Fruit fly (Drosophila melanogaster) whole organism, embryonic: ENCODE measurements around the gene Kmn1.

Experiments
- CG10267 ChIP-seq: fragments of 200-800 bp; sonication (Bioruptor generic); optimal IDR thresholded peaks from 2 replicates; lab custom pipeline; 2018; ENCODE audit warnings: missing biosample characterization, mild to moderate bottlenecking, missing genetic modification characterization, moderate library complexity
- CG10462 ChIP-seq: fragments of 200-800 bp; sonication (Bioruptor generic); optimal IDR thresholded peaks from 2 replicates; lab custom pipeline; 2016; ENCODE audit warnings: missing biosample characterization, missing genetic modification characterization
- CG10565 ChIP-seq: fragments of 200-800 bp; sonication (Bioruptor generic); optimal IDR thresholded peaks from 3 replicates; lab custom pipeline; 2016; ENCODE audit warnings: missing biosample characterization, mild to moderate bottlenecking, missing genetic modification characterization
- CG11093 ChIP-seq: fragments of 200-800 bp; sonication (Bioruptor generic); IDR thresholded peaks from 3 replicates; pipeline ENCODE4 v1.3.6; 2022; ENCODE audit warnings: missing biosample characterization, missing genetic modification characterization
- CG11696 ChIP-seq: fragments of 200-800 bp; sonication (Bioruptor generic); IDR thresholded peaks from 2 replicates; pipeline ENCODE4 v1.3.6; 2022; ENCODE audit warnings: missing biosample characterization, missing genetic modification characterization
- CG12071 ChIP-seq: fragments of 200-800 bp; sonication (Bioruptor generic); optimal IDR thresholded peaks from 3 replicates; lab custom pipeline; 2018; ENCODE audit warnings: missing biosample characterization, mild to moderate bottlenecking, missing genetic modification characterization
- CG12744 ChIP-seq: fragments of 200-800 bp; sonication (Bioruptor generic); optimal IDR thresholded peaks from 2 replicates; lab custom pipeline; 2016; ENCODE audit warnings: missing biosample characterization, missing genetic modification characterization
- CG13424 ChIP-seq: fragments of 200-800 bp; sonication (Bioruptor generic); optimal IDR thresholded peaks from 2 replicates; lab custom pipeline; 2019; ENCODE audit warnings: missing biosample characterization, mild to moderate bottlenecking, missing genetic modification characterization, moderate library complexity
- CG1603 ChIP-seq: fragments of 200-800 bp; sonication (Bioruptor generic); optimal IDR thresholded peaks from 2 replicates; lab custom pipeline; 2019; ENCODE audit warnings: missing biosample characterization, mild to moderate bottlenecking, missing genetic modification characterization, moderate library complexity
- CG18599 ChIP-seq: fragments of 200-800 bp; sonication (Bioruptor generic); optimal IDR thresholded peaks from 3 replicates; lab custom pipeline; 2017; ENCODE audit warnings: missing biosample characterization, missing genetic modification characterization, mild to moderate bottlenecking, moderate library complexity, missing genetic modification reagents
- CG2129 ChIP-seq: fragments of 200-800 bp; sonication (Bioruptor generic); IDR thresholded peaks from 2 replicates; pipeline ENCODE4 v1.3.6; 2022; ENCODE audit warnings: missing biosample characterization, missing genetic modification characterization; ENCODE audit not compliant: partially characterized antibody
- CG2199 ChIP-seq: fragments of 200-800 bp; sonication (Bioruptor generic); IDR thresholded peaks from 3 replicates; pipeline ENCODE4 v1.3.6; 2022; ENCODE audit warnings: missing biosample characterization, missing genetic modification characterization
- CG30431 ChIP-seq: fragments of 200-800 bp; sonication (Bioruptor generic); optimal IDR thresholded peaks from 2 replicates; lab custom pipeline; 2017; ENCODE audit warnings: missing biosample characterization, missing genetic modification characterization
- CG3065 ChIP-seq: fragments of 200-800 bp; sonication (Bioruptor generic); optimal IDR thresholded peaks from 2 replicates; lab custom pipeline; 2016; ENCODE audit warnings: missing biosample characterization, missing genetic modification characterization
- CG31365 ChIP-seq: fragments of 200-800 bp; sonication (Bioruptor generic); optimal IDR thresholded peaks from 2 replicates; lab custom pipeline; 2018; ENCODE audit warnings: missing biosample characterization, mild to moderate bottlenecking, missing genetic modification characterization
- CG31441 ChIP-seq: fragments of 200-800 bp; sonication (Bioruptor generic); IDR thresholded peaks from 2 replicates; pipeline ENCODE4 v1.3.6; 2022; ENCODE audit warnings: missing biosample characterization, missing genetic modification characterization
- CG4360 ChIP-seq: fragments of 200-800 bp; sonication (Bioruptor generic); IDR thresholded peaks from 2 replicates; pipeline ENCODE4 v1.3.6; 2022; ENCODE audit warnings: missing biosample characterization, missing genetic modification characterization
- CG43689 ChIP-seq: fragments of 200-800 bp; sonication (Bioruptor generic); IDR thresholded peaks from 2 replicates; pipeline ENCODE4 v1.3.6; 2022; ENCODE audit warnings: missing biosample characterization, missing genetic modification characterization
- CG4730 ChIP-seq: fragments of 200-800 bp; sonication (Bioruptor generic); IDR thresholded peaks from 2 replicates; pipeline ENCODE4 v1.3.6; 2022; ENCODE audit warnings: missing biosample characterization, missing genetic modification characterization
- CG6689 ChIP-seq: fragments of 200-800 bp; sonication (Bioruptor generic); IDR thresholded peaks from 2 replicates; pipeline ENCODE4 v1.3.6; 2022; ENCODE audit warnings: missing biosample characterization, missing genetic modification characterization
- CG7963 ChIP-seq: fragments of 200-800 bp; sonication (Bioruptor generic); IDR thresholded peaks from 3 replicates; pipeline ENCODE4 v1.3.6; 2022; ENCODE audit warnings: missing biosample characterization, missing genetic modification characterization; ENCODE audit not compliant: partially characterized antibody
- CG9876 ChIP-seq: fragments of 200-800 bp; sonication (Bioruptor generic); optimal IDR thresholded peaks from 2 replicates; lab custom pipeline; 2016; ENCODE audit warnings: missing biosample characterization, missing genetic modification characterization
- CHES-1-like ChIP-seq: fragments of 200-800 bp; sonication (Bioruptor generic); optimal IDR thresholded peaks from 2 replicates; lab custom pipeline; 2016; ENCODE audit warnings: missing biosample characterization, missing genetic modification characterization
- CTCF ChIP-seq: fragments of 200-800 bp; sonication (Bioruptor generic); optimal IDR thresholded peaks from 2 replicates; lab custom pipeline; 2017; ENCODE audit warnings: missing biosample characterization, mild to moderate bottlenecking, missing genetic modification characterization, moderate library complexity
- CoRest ChIP-seq: fragments of 200-800 bp; sonication (Bioruptor generic); optimal IDR thresholded peaks from 3 replicates; lab custom pipeline; 2018; ENCODE audit warnings: missing biosample characterization, mild to moderate bottlenecking, missing genetic modification characterization, moderate library complexity
- Deaf1 ChIP-seq: fragments of 200-800 bp; optimal IDR thresholded peaks from 3 replicates; lab custom pipeline; 2019; ENCODE audit warnings: missing biosample characterization, mild to moderate bottlenecking, missing genetic modification characterization, moderate library complexity
- Dek ChIP-seq: fragments of 200-800 bp; sonication (Bioruptor generic); optimal IDR thresholded peaks from 3 replicates; lab custom pipeline; 2019; ENCODE audit warnings: missing biosample characterization, mild to moderate bottlenecking, missing genetic modification characterization, moderate library complexity
- HLH4C ChIP-seq: fragments of 200-800 bp; sonication (Bioruptor generic); IDR thresholded peaks from 3 replicates; pipeline ENCODE4 v1.3.6; 2022; ENCODE audit warnings: missing biosample characterization, missing genetic modification characterization; ENCODE audit not compliant: partially characterized antibody
- MBD-R2 ChIP-seq: fragments of 200-800 bp; sonication (Bioruptor generic); IDR thresholded peaks from 2 replicates; pipeline ENCODE4 v1.3.6; 2022; ENCODE audit warnings: missing biosample characterization, missing genetic modification characterization
- MESR4 ChIP-seq: fragments of 200-800 bp; sonication (Bioruptor generic); optimal IDR thresholded peaks from 2 replicates; lab custom pipeline; 2018; ENCODE audit warnings: missing biosample characterization, mild to moderate bottlenecking, missing genetic modification characterization, moderate library complexity
- Myb ChIP-seq: fragments of 200-800 bp; sonication (Bioruptor generic); optimal IDR thresholded peaks from 2 replicates; lab custom pipeline; 2016; ENCODE audit warnings: missing biosample characterization, missing genetic modification characterization
- Vsx1 ChIP-seq: fragments of 200-800 bp; sonication (Bioruptor generic); optimal IDR thresholded peaks from 2 replicates; lab custom pipeline; 2017; ENCODE audit warnings: missing biosample characterization, mild to moderate bottlenecking, missing genetic modification characterization, missing genetic modification reagents
- az2 ChIP-seq: fragments of 200-800 bp; sonication (Bioruptor generic); optimal IDR thresholded peaks from 3 replicates; lab custom pipeline; 2016; ENCODE audit warnings: missing biosample characterization, missing genetic modification characterization
- br ChIP-seq: fragments of >200 bp; optimal IDR thresholded peaks from 2 replicates; lab custom pipeline; 2017
- chn ChIP-seq: fragments of 200-800 bp; sonication (Bioruptor generic); optimal IDR thresholded peaks from 2 replicates; lab custom pipeline; 2016; ENCODE audit warnings: missing biosample characterization, missing genetic modification characterization
- dmrt11E ChIP-seq: fragments of 200-800 bp; sonication (Bioruptor generic); optimal IDR thresholded peaks from 3 replicates; lab custom pipeline; 2018; ENCODE audit warnings: missing biosample characterization, mild to moderate bottlenecking, missing genetic modification characterization, moderate library complexity
- gfzf ChIP-seq: fragments of 200-800 bp; sonication (Bioruptor generic); optimal IDR thresholded peaks from 2 replicates; lab custom pipeline; 2016; ENCODE audit warnings: missing biosample characterization, mild to moderate bottlenecking, missing genetic modification characterization, moderate library complexity
- hb ChIP-seq: fragments of 200-800 bp; sonication (Bioruptor generic); IDR thresholded peaks from 3 replicates; pipeline ENCODE4 v1.3.6; 2022; ENCODE audit warnings: missing biosample characterization, missing genetic modification characterization; ENCODE audit not compliant: partially characterized antibody
- insv ChIP-seq, 2 experiments: fragments of 200-800 bp; sonication (Bioruptor generic); optimal IDR thresholded peaks; 3 replicates each; lab custom pipeline; 2016 to 2018; ENCODE audit warnings: missing biosample characterization in 2 of 2, missing genetic modification characterization in 2 of 2
- kay ChIP-seq: fragments of 200-800 bp; sonication (Bioruptor generic); optimal IDR thresholded peaks from 2 replicates; lab custom pipeline; 2016; ENCODE audit warnings: missing biosample characterization, missing genetic modification characterization
- kni ChIP-seq: fragments of 200-800 bp; sonication (Bioruptor generic); optimal IDR thresholded peaks from 3 replicates; lab custom pipeline; 2017; ENCODE audit warnings: mild to moderate bottlenecking, missing biosample characterization, missing genetic modification reagents, missing genetic modification characterization
- pb ChIP-seq: fragments of 200-800 bp; sonication (Bioruptor generic); optimal IDR thresholded peaks from 3 replicates; lab custom pipeline; 2016; ENCODE audit warnings: missing biosample characterization, missing genetic modification characterization
- pnt ChIP-seq: fragments of 200-800 bp; sonication (Bioruptor generic); optimal IDR thresholded peaks from 3 replicates; lab custom pipeline; 2016; ENCODE audit warnings: missing biosample characterization, missing genetic modification characterization
- pzg ChIP-seq: fragments of 200-800 bp; sonication (Bioruptor generic); optimal IDR thresholded peaks from 3 replicates; lab custom pipeline; 2018; ENCODE audit warnings: missing biosample characterization, mild to moderate bottlenecking, missing genetic modification characterization, moderate library complexity
- sima ChIP-seq: fragments of 200-800 bp; sonication (Bioruptor generic); optimal IDR thresholded peaks from 2 replicates; lab custom pipeline; 2016; ENCODE audit warnings: missing biosample characterization, missing genetic modification characterization
- sna ChIP-seq: fragments of 200-800 bp; sonication (Bioruptor generic); IDR thresholded peaks from 2 replicates; pipeline ENCODE4 v1.3.6; 2022; ENCODE audit warnings: missing biosample characterization, missing genetic modification characterization; ENCODE audit not compliant: partially characterized antibody
- tin ChIP-seq: fragments of 200-800 bp; sonication (Bioruptor generic); optimal IDR thresholded peaks from 3 replicates; lab custom pipeline; 2016; ENCODE audit warnings: missing biosample characterization, missing genetic modification characterization
- tio ChIP-seq: fragments of 200-800 bp; sonication (Bioruptor generic); optimal IDR thresholded peaks from 2 replicates; lab custom pipeline; 2017; ENCODE audit warnings: missing biosample characterization, missing genetic modification characterization, inconsistent platforms
- ttk ChIP-seq: fragments of 200-800 bp; sonication (Bioruptor generic); IDR thresholded peaks from 2 replicates; pipeline ENCODE4 v2.1.2; 2022; ENCODE audit warnings: missing biosample characterization, missing genetic modification characterization
- usp ChIP-seq: fragments of >200 bp; optimal IDR thresholded peaks from 2 replicates; lab custom pipeline; 2017; ENCODE audit warnings: missing biosample characterization, missing genetic modification characterization
- yki ChIP-seq: fragments of >200 bp; optimal IDR thresholded peaks from 3 replicates; lab custom pipeline; 2018

The Kmn1 gene

DNA sequence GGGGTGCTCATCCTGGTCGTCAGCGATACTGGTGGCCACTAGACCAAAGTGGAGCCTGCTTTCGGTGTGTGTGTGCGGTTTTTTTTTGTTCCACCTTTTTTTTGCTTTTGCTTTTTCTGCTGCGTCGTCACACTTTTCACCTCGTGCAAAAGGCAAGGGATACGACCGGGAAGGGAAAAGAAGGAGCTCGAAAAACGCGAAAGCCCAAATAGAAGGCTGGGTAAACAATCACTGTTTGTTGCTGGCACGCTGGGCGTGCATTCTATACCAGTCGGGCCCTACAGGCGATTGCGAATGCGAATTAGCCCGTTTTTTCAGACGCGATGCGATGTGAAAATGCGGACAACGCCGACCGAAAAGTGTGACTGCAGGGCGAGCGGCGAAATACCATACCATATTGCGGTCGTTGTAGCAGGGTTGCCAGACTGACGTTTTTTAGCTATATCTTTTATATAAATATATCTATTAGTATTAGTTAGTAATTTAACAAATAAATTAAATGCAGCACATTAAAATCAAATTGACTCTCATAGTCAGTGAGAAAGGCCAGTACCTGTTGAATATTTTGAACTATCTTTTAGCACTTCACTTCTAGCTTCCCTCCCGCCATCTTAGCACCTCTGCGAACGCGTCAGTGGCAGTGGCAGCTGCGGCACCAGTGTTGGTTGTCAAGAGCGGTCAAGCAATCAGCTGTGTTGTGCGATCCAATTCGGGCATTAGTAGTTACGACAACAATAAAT lies 2.1 kb downstream of the Kmn1 start, which contains the start of the genes Polr2A and CG11699 (continued):
- TF ChIP-seq CG31441 (GFP tag; lab: Robert Waterston, UW) (no peak; the same call in 1 of the 2 replicates), CG13424 (tag; lab: Kevin White, UChicago) (peak; percentile 60), sima (GFP tag; lab: Kevin White, UChicago) (no peak), CoRest (tag; lab: Kevin White, UChicago) (peak; percentile 72), chn (GFP tag; lab: Kevin White, UChicago) (no peak), CG12071 (no peak), CG11696 (GFP tag; lab: Robert Waterston, UW) (no peak), az2 (peak; percentile 19), kni (peak; percentile 40), HLH4C (GFP tag; lab: Robert Waterston, UW) (no peak), gfzf (peak; percentile 62), pb (GFP tag; lab: Kevin White, UChicago) (no peak), CG4730 (GFP tag; lab: Robert Waterston, UW) (no peak), MBD-R2 (GFP tag; lab: Robert Waterston, UW) (peak; percentile 81), usp (GFP tag; lab: Kevin White, UChicago) (no peak), MESR4 (peak; percentile 73), Myb (GFP tag; lab: Kevin White, UChicago) (no peak), CG12744 (GFP tag; lab: Kevin White, UChicago) (no peak), CG18599 (GFP tag; lab: Kevin White, UChicago) (no peak), kay (no peak), CG10267 (tag; lab: Kevin White, UChicago) (peak; percentile 93), CG11093 (GFP tag; lab: Robert Waterston, UW) (no peak), tio (GFP tag; lab: Kevin White, UChicago) (no peak), CG30431 (GFP tag; lab: Kevin White, UChicago) (peak; percentile 9), CG10462 (GFP tag; lab: Kevin White, UChicago) (peak; percentile 4), CG4360 (GFP tag; lab: Robert Waterston, UW) (no peak), Dek (tag; lab: Kevin White, UChicago) (peak; percentile 59), CG6689 (GFP tag; lab: Robert Waterston, UW) (no peak), CG2199 (no peak), sna (GFP tag; lab: Robert Waterston, UW) (0 out of 2 replicates have a peak, but pooled peaks have one; percentile 27), pnt (GFP tag; lab: Kevin White, UChicago) (no peak), dmrt11E (tag; lab: Kevin White, UChicago) (peak; percentile 50), CG2129 (no peak), ttk (GFP tag; lab: Robert Waterston, UW) (no peak), Vsx1 (GFP tag; lab: Kevin White, UChicago) (no peak), CG7963 (no peak), br (no peak), CG43689 (GFP tag; lab: Robert Waterston, UW) (no peak), CG31365 (tag; lab: Kevin White, UChicago) (no peak), Deaf1 (tag; lab: Kevin White, UChicago) (peak; percentile 42), CTCF (GFP tag; lab: Kevin White, UChicago) (no peak), CG9876 (GFP tag; lab: Kevin White, UChicago) (no peak), CG10565 (no peak), CG1603 (tag; lab: Kevin White, UChicago) (no peak), CHES-1-like (GFP tag; lab: Kevin White, UChicago) (no peak), tin (GFP tag; lab: Kevin White, UChicago) (peak; percentile 19), pzg (peak; percentile 71), insv (GFP tag; optimal IDR thresholded peaks at IDR 0.05; lab: Kevin White, UChicago) (peak in 1 of 2 experiments; percentile 53), hb (no peak), CG3065 (GFP tag; lab: Kevin White, UChicago) (no peak), yki (lab: Kevin White, UChicago) (no peak)
